Fruit fly (Drosophila melanogaster): ENCODE data around the gene Had1.

The Had1 gene

DNA sequence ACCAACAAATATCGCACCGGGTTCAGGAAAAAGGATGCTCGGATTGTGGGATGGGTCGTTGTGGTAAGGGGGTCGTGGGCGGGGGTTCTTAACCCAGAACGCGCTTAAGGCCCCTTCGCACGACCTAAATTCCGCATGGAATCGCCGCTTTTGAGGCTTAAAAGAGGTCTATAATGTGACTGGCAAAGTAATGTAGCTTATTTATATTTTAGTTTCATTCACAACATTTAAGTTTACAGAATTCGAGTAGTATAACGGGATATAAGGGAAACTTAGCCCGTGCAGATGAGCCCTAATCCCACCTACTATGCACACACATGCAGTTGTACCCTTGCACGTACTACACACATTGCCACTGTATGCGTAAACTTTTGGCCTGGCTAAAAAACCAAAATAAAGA lies 29.7 kb downstream of the Had1 start (continued):
- TF ChIP-seq CG11093 (GFP tag; IDR thresholded peaks at IDR 0.05) = peak; percentile 59; the same call in 2 of the 3 replicates
- no peak for TF ChIP-seq nerfin-2 (GFP tag; IDR thresholded peaks at IDR 0.05; ENCODE audit: partially characterized antibody)
- TF ChIP-seq CkIIα-i1 (GFP tag; IDR thresholded peaks at IDR 0.05) = no peak
- peak; percentile 66 for TF ChIP-seq ind (GFP tag; optimal IDR thresholded peaks at IDR 0.05)
- TF ChIP-seq Bdp1 (GFP tag; optimal IDR thresholded peaks at IDR 0.05) = peak; percentile 40
- peak; percentile 82 for TF ChIP-seq Rx (GFP tag; IDR thresholded peaks at IDR 0.05)
- peak; percentile 68; the same call in 2 of the 3 replicates for TF ChIP-seq CG14050 (GFP tag; IDR thresholded peaks at IDR 0.05)
- peak; percentile 85 for TF ChIP-seq stc (GFP tag; IDR thresholded peaks at IDR 0.05)
- peak; percentile 94 for TF ChIP-seq Med (GFP tag)
- no peak for TF ChIP-seq Scr (GFP tag; IDR thresholded peaks at IDR 0.05; ENCODE audit: partially characterized antibody)
- TF ChIP-seq CG8765 (GFP tag; IDR thresholded peaks at IDR 0.05) = peak; percentile 79
- TF ChIP-seq CG2199 (GFP tag; IDR thresholded peaks at IDR 0.05) = peak; percentile 74; the same call in 2 of the 3 replicates
- no peak for TF ChIP-seq br (optimal IDR thresholded peaks at IDR 0.05)
- TF ChIP-seq dm (GFP tag; optimal IDR thresholded peaks at IDR 0.05) = no peak
- TF ChIP-seq Atf6 (GFP tag; IDR thresholded peaks at IDR 0.05) = peak; percentile 64
- peak; percentile 79 for TF ChIP-seq sisA (GFP tag; IDR thresholded peaks at IDR 0.05)
- TF ChIP-seq Ets97D (GFP tag; optimal IDR thresholded peaks at IDR 0.05) = no peak
- peak; percentile 82 for TF ChIP-seq CG1233 (GFP tag; optimal IDR thresholded peaks at IDR 0.05)
- TF ChIP-seq btn (GFP tag; optimal IDR thresholded peaks at IDR 0.05) = no peak
- TF ChIP-seq fu2 (GFP tag; optimal IDR thresholded peaks at IDR 0.05) = no peak
- peak; percentile 34 for TF ChIP-seq slp2 (GFP tag; optimal IDR thresholded peaks at IDR 0.05)
- peak; percentile 29 for TF ChIP-seq ssp (GFP tag; IDR thresholded peaks at IDR 0.05)
- peak; percentile 87 for TF ChIP-seq caup (GFP tag; optimal IDR thresholded peaks at IDR 0.05; ENCODE audit: severe bottlenecking)
- no peak for TF ChIP-seq ato (GFP tag; IDR thresholded peaks at IDR 0.05; ENCODE audit: partially characterized antibody)
- TF ChIP-seq Nf-YA (GFP tag; IDR thresholded peaks at IDR 0.05) = peak; percentile 55; the same call in 1 of the 2 replicates
- TF ChIP-seq Hr3 (GFP tag; optimal IDR thresholded peaks at IDR 0.05) = peak; percentile 5
- peak; percentile 85 for TF ChIP-seq CG12071 (GFP tag; optimal IDR thresholded peaks at IDR 0.05)
- peak; percentile 73; the same call in 1 of the 2 replicates for TF ChIP-seq ap (GFP tag; IDR thresholded peaks at IDR 0.05)
- peak; percentile 91 for TF ChIP-seq CG4328 (GFP tag; optimal IDR thresholded peaks at IDR 0.05)
- TF ChIP-seq fd102C (GFP tag; optimal IDR thresholded peaks at IDR 0.05) = peak; percentile 79
- peak; percentile 82 for TF ChIP-seq Nf-YC (tag; optimal IDR thresholded peaks at IDR 0.05)
- TF ChIP-seq sens-2 (GFP tag; IDR thresholded peaks at IDR 0.05) = peak; percentile 85
- peak; percentile 56 for TF ChIP-seq CG17186 (GFP tag; optimal IDR thresholded peaks at IDR 0.05)
- TF ChIP-seq fru (optimal IDR thresholded peaks at IDR 0.05) = no peak
- peak; percentile 78 for TF ChIP-seq Meics (GFP tag; optimal IDR thresholded peaks at IDR 0.05)
- peak; percentile 10 for TF ChIP-seq jumu (GFP tag; optimal IDR thresholded peaks at IDR 0.05)
- peak; percentile 64 for TF ChIP-seq Hsf (GFP tag; optimal IDR thresholded peaks at IDR 0.05)
- TF ChIP-seq CG6683 (GFP tag; optimal IDR thresholded peaks at IDR 0.05) = peak; percentile 71
- no peak for TF ChIP-seq CG16813 (GFP tag; IDR thresholded peaks at IDR 0.05; ENCODE audit: partially characterized antibody)
- peak; percentile 93 for TF ChIP-seq CG2712 (tag; optimal IDR thresholded peaks at IDR 0.05)
- peak; percentile 11 for TF ChIP-seq CG8944 (GFP tag; optimal IDR thresholded peaks at IDR 0.05)
- TF ChIP-seq CG7786 (GFP tag; optimal IDR thresholded peaks at IDR 0.05) = peak; percentile 61
- TF ChIP-seq CrebB (tag; optimal IDR thresholded peaks at IDR 0.05) = peak; percentile 78
- TF ChIP-seq CG4424 (GFP tag; optimal IDR thresholded peaks at IDR 0.05) = peak; percentile 81
- peak; percentile 61 for TF ChIP-seq CG9609 (GFP tag; optimal IDR thresholded peaks at IDR 0.05)
- peak; percentile 38 for TF ChIP-seq Kr (GFP tag; optimal IDR thresholded peaks at IDR 0.05)
- no peak for TF ChIP-seq CG9876 (GFP tag; optimal IDR thresholded peaks at IDR 0.05)
- peak; percentile 68 for TF ChIP-seq cg (GFP tag; optimal IDR thresholded peaks at IDR 0.05)
- TF ChIP-seq en (GFP tag; optimal IDR thresholded peaks at IDR 0.05) = no peak
- TF ChIP-seq CG14667 (GFP tag; IDR thresholded peaks at IDR 0.05) = peak; percentile 65; the same call in 1 of the 2 replicates
- peak; percentile 73 for TF ChIP-seq H2.0 (GFP tag; IDR thresholded peaks at IDR 0.05)
- no peak for TF ChIP-seq tll (GFP tag; optimal IDR thresholded peaks at IDR 0.05)

All from whole organism, embryonic.